Fruit fly (Drosophila melanogaster) whole organism, embryonic: Measurements from ENCODE around the gene Tti1.

Source experiments
- CG11723 ChIP-seq: fragments of 200-800 bp; sonication (Bioruptor generic); optimal IDR thresholded peaks from 2 replicates; lab custom pipeline; 2017; ENCODE audit warnings: missing biosample characterization, mild to moderate bottlenecking, missing genetic modification characterization
- CG17328 ChIP-seq: fragments of 200-800 bp; sonication (Bioruptor generic); IDR thresholded peaks from 2 replicates; pipeline ENCODE4 v1.3.6; 2022; ENCODE audit warnings: missing biosample characterization, missing genetic modification characterization
- CG8478 ChIP-seq: fragments of >200 bp; optimal IDR thresholded peaks from 2 replicates; lab custom pipeline; 2018
- CG9609 ChIP-seq: fragments of 200-800 bp; sonication (Bioruptor generic); optimal IDR thresholded peaks from 3 replicates; lab custom pipeline; 2016; ENCODE audit warnings: missing biosample characterization, missing genetic modification characterization
- Hmx ChIP-seq: fragments of 200-800 bp; sonication (Bioruptor generic); optimal IDR thresholded peaks from 2 replicates; lab custom pipeline; 2016; ENCODE audit warnings: missing biosample characterization, missing genetic modification characterization
- Spps ChIP-seq: fragments of 200-800 bp; sonication (Bioruptor generic); optimal IDR thresholded peaks from 2 replicates; lab custom pipeline; 2018; ENCODE audit warnings: missing biosample characterization, mild to moderate bottlenecking, missing genetic modification characterization
- disco-r ChIP-seq: fragments of 200-800 bp; sonication (Bioruptor generic); optimal IDR thresholded peaks from 2 replicates; lab custom pipeline; 2016; ENCODE audit warnings: missing biosample characterization, missing genetic modification characterization
- slp2 ChIP-seq: fragments of 200-800 bp; sonication (Bioruptor generic); optimal IDR thresholded peaks from 2 replicates; lab custom pipeline; 2016; ENCODE audit warnings: missing biosample characterization, missing genetic modification characterization

DNA sequence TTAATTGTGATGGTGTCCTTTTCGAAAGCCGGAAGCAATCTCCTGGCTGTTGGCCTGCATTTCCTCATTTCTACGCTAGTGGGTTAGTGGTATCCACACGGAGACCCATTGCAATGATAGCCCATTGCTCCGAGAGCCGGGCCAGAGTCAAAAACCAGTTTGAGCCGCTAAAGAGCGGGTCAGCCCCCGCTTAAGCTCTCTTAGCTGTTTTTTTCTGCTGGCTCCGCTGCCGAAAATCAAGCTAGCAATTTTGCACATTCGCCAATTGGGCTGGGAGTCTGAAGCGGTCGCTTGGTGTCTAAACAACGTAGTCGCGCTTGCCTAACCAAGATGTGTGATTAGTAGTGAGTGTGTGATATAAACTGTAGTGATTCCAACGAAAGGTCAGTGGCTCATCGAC lies 25.3 kb upstream of the Tti1 start, which contains the start of gene CG12947:
- no peak for TF ChIP-seq CG11723 (GFP tag; lab: Kevin White, UChicago)
- TF ChIP-seq CG17328 (GFP tag; lab: Robert Waterston, UW) = no peak
- no peak for TF ChIP-seq slp2
- no peak for TF ChIP-seq CG8478 (lab: Kevin White, UChicago)
- no peak for TF ChIP-seq Hmx
- no peak for TF ChIP-seq Spps (tag; lab: Kevin White, UChicago)
- no peak for TF ChIP-seq disco-r
- TF ChIP-seq CG9609 = no peak
